Worm (Caenorhabditis elegans) whole organism, late embryonic: ENCODE data around the gene srh-24.

Source experiments
- ceh-9 ChIP-seq: sonication (generic microtip); optimal IDR thresholded peaks from 2 replicates; lab custom pipeline; 2016; ENCODE audit warnings: mild to moderate bottlenecking, missing genetic modification characterization, inconsistent platforms, missing compliant biosample characterization
- pha-4 ChIP-seq: fragments of 150-350 bp; optimal IDR thresholded peaks from 2 replicates; lab custom pipeline; 2018; ENCODE audit warnings: missing biosample characterization, missing genetic modification reagents, missing genetic modification characterization
- pqm-1 ChIP-seq: sonication (generic microtip); optimal IDR thresholded peaks from 2 replicates; lab custom pipeline; 2016; ENCODE audit warnings: missing genetic modification characterization, missing compliant biosample characterization
- sox-4 ChIP-seq: sonication (generic microtip); optimal IDR thresholded peaks from 2 replicates; lab custom pipeline; 2017; ENCODE audit warnings: mild to moderate bottlenecking, missing genetic modification characterization, inconsistent platforms, missing compliant biosample characterization
- unc-55 ChIP-seq: sonication (generic microtip); optimal IDR thresholded peaks from 2 replicates; lab custom pipeline; 2017; ENCODE audit warnings: missing biosample characterization, missing genetic modification reagents, missing genetic modification characterization

DNA sequence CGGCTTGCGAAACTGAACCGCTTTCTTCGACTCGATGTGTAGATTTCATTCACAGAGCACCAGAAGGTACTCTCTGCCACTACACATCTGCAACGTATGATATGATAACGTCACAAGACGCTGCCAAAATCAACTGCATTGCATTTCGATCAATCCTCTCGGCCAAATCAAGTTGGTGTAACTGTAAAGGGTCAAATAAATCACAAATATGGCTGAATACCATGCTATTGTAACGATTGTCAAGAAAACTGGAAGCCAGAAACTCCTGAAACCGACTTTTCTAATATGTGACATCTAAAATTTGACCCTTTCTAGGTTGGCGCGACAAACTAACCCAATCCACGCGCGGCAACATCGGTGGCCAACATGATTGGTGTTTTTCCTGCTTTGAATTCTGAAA, 49.2 kb upstream of the srh-24 start:
- TF ChIP-seq pha-4 (tag; lab: Kevin White, UChicago) = no peak
- no peak for TF ChIP-seq ceh-9 (tag; lab: Kevin White, UChicago)
- TF ChIP-seq unc-55 (GFP tag; lab: Kevin White, UChicago) = no peak
- no peak for TF ChIP-seq pqm-1 (tag; lab: Kevin White, UChicago)
- TF ChIP-seq sox-4 = no peak
